Worm (Caenorhabditis elegans) whole organism, mixed stage, embryonic: ENCODE results near the gene R04B5.5.

Experiments
- M03D4.4 ChIP-seq: sonication (generic microtip); optimal IDR thresholded peaks from 2 replicates; lab custom pipeline; 2017; ENCODE audit warnings: mild to moderate bottlenecking, missing genetic modification characterization, missing compliant biosample characterization
- bed-3 ChIP-seq: fragments of 200-800 bp; sonication (Bioruptor generic); optimal IDR thresholded peaks from 3 replicates; lab custom pipeline; 2018; ENCODE audit warnings: mild to moderate bottlenecking, missing genetic modification characterization, moderate library complexity, missing compliant biosample characterization
- blmp-1 ChIP-seq: fragments of 150-350 bp; optimal IDR thresholded peaks from 2 replicates; lab custom pipeline; 2014; ENCODE audit warnings: missing biosample characterization, missing genetic modification characterization
- ceh-39 ChIP-seq: fragments of 150-350 bp; optimal IDR thresholded peaks from 2 replicates; lab custom pipeline; 2014; ENCODE audit warnings: missing biosample characterization, missing genetic modification characterization
- ceh-43 ChIP-seq: fragments of 200-800 bp; sonication (Bioruptor generic); optimal IDR thresholded peaks from 2 replicates; lab custom pipeline; 2018; ENCODE audit warnings: mild to moderate bottlenecking, missing genetic modification characterization, moderate library complexity, missing compliant biosample characterization
- ceh-83 ChIP-seq: fragments of 200-800 bp; sonication (Bioruptor generic); optimal IDR thresholded peaks from 2 replicates; lab custom pipeline; 2018; ENCODE audit warnings: mild to moderate bottlenecking, missing genetic modification characterization, missing compliant biosample characterization
- cnd-1 ChIP-seq: fragments of 200-800 bp; sonication (Bioruptor generic); optimal IDR thresholded peaks from 2 replicates; lab custom pipeline; 2018; ENCODE audit warnings: mild to moderate bottlenecking, missing genetic modification characterization, missing compliant biosample characterization
- drap-1 ChIP-seq: fragments of 200-800 bp; sonication (Bioruptor generic); optimal IDR thresholded peaks from 3 replicates; lab custom pipeline; 2018; ENCODE audit warnings: mild to moderate bottlenecking, missing genetic modification characterization, missing compliant biosample characterization
- elt-1 ChIP-seq: sonication (generic microtip); optimal IDR thresholded peaks from 2 replicates; lab custom pipeline; 2017; ENCODE audit warnings: missing genetic modification characterization, mild to moderate bottlenecking, missing compliant biosample characterization, antibody characterized with exemption, moderate library complexity, borderline replicate concordance; ENCODE audit not compliant: insufficient read depth
- flh-1 ChIP-seq: fragments of 200-800 bp; sonication (Bioruptor generic); optimal IDR thresholded peaks from 2 replicates; lab custom pipeline; 2018; ENCODE audit warnings: mild to moderate bottlenecking, missing genetic modification characterization, moderate library complexity, missing compliant biosample characterization
- ham-2 ChIP-seq: fragments of 200-800 bp; sonication (Bioruptor generic); optimal IDR thresholded peaks from 2 replicates; lab custom pipeline; 2018; ENCODE audit warnings: mild to moderate bottlenecking, missing genetic modification characterization, missing compliant biosample characterization
- hlh-1 ChIP-seq: fragments of 150-350 bp; optimal IDR thresholded peaks from 2 replicates; lab custom pipeline; 2014; ENCODE audit warnings: missing biosample characterization, missing genetic modification reagents, missing genetic modification characterization
- lin-13 ChIP-seq: fragments of 150-350 bp; optimal IDR thresholded peaks from 2 replicates; lab custom pipeline; 2014; ENCODE audit warnings: missing biosample characterization, missing genetic modification characterization
- lin-32 ChIP-seq: fragments of 200-800 bp; sonication (Bioruptor generic); optimal IDR thresholded peaks from 2 replicates; lab custom pipeline; 2018; ENCODE audit warnings: mild to moderate bottlenecking, missing genetic modification characterization, missing compliant biosample characterization
- lsy-2 ChIP-seq: fragments of 150-350 bp; optimal IDR thresholded peaks from 2 replicates; lab custom pipeline; 2014; ENCODE audit warnings: missing biosample characterization, missing genetic modification characterization
- mab-5 ChIP-seq: fragments of 150-350 bp; optimal IDR thresholded peaks from 2 replicates; lab custom pipeline; 2014; ENCODE audit warnings: missing biosample characterization, missing genetic modification characterization
- mep-1 ChIP-seq: fragments of 150-350 bp; optimal IDR thresholded peaks from 2 replicates; lab custom pipeline; 2017; ENCODE audit warnings: missing biosample characterization, missing genetic modification reagents, missing genetic modification characterization, inconsistent platforms
- nhr-12 ChIP-seq: fragments of 150-350 bp; optimal IDR thresholded peaks from 2 replicates; lab custom pipeline; 2014; ENCODE audit warnings: missing biosample characterization, missing genetic modification characterization
- nhr-2 ChIP-seq: fragments of 150-350 bp; optimal IDR thresholded peaks from 2 replicates; lab custom pipeline; 2014; ENCODE audit warnings: missing biosample characterization, missing genetic modification characterization
- nhr-237 ChIP-seq: fragments of 150-350 bp; optimal IDR thresholded peaks from 2 replicates; lab custom pipeline; 2014; ENCODE audit warnings: missing biosample characterization, missing genetic modification characterization
- nhr-28 ChIP-seq: fragments of 150-350 bp; optimal IDR thresholded peaks from 2 replicates; lab custom pipeline; 2014; ENCODE audit warnings: missing biosample characterization, missing genetic modification characterization
- nhr-76 ChIP-seq: sonication (generic microtip); optimal IDR thresholded peaks from 2 replicates; lab custom pipeline; 2017; ENCODE audit warnings: missing biosample characterization, missing genetic modification characterization
- pha-4 ChIP-seq: fragments of 150-350 bp; optimal IDR thresholded peaks from 2 replicates; lab custom pipeline; 2018; ENCODE audit warnings: missing biosample characterization, missing genetic modification reagents, missing genetic modification characterization
- sem-2 ChIP-seq: fragments of 200-800 bp; sonication (Bioruptor generic); optimal IDR thresholded peaks from 2 replicates; lab custom pipeline; 2018; ENCODE audit warnings: mild to moderate bottlenecking, missing genetic modification characterization, missing compliant biosample characterization
- snpc-4 ChIP-seq: fragments of 150-350 bp; optimal IDR thresholded peaks from 2 replicates; lab custom pipeline; 2014; ENCODE audit warnings: missing biosample characterization, missing genetic modification characterization
- sptf-1 ChIP-seq: sonication (generic microtip); optimal IDR thresholded peaks from 2 replicates; lab custom pipeline; 2017; ENCODE audit warnings: mild to moderate bottlenecking, missing genetic modification characterization, moderate library complexity, missing compliant biosample characterization
- tbx-8 ChIP-seq: fragments of 200-800 bp; sonication (Bioruptor generic); optimal IDR thresholded peaks from 2 replicates; lab custom pipeline; 2018; ENCODE audit warnings: mild to moderate bottlenecking, missing genetic modification characterization, moderate library complexity, missing compliant biosample characterization
- unc-120 ChIP-seq: sonication (generic microtip); optimal IDR thresholded peaks from 2 replicates; lab custom pipeline; 2017; ENCODE audit warnings: missing genetic modification characterization, missing compliant biosample characterization; ENCODE audit not compliant: poor library complexity, severe bottlenecking
- unc-39 ChIP-seq: fragments of 150-350 bp; optimal IDR thresholded peaks from 2 replicates; lab custom pipeline; 2014; ENCODE audit warnings: missing biosample characterization, missing genetic modification characterization
- unc-62 ChIP-seq: fragments of 150-350 bp; optimal IDR thresholded peaks from 2 replicates; lab custom pipeline; 2014; ENCODE audit warnings: missing biosample characterization, missing genetic modification reagents, missing genetic modification characterization
- zip-8 ChIP-seq: fragments of 150-350 bp; optimal IDR thresholded peaks from 2 replicates; lab custom pipeline; 2014; ENCODE audit warnings: missing biosample characterization, missing genetic modification characterization
- ztf-11 ChIP-seq: fragments of 150-350 bp; optimal IDR thresholded peaks from 2 replicates; lab custom pipeline; 2014; ENCODE audit warnings: missing biosample characterization, missing genetic modification characterization

R04B5.5 gene

ce11 chrV:10122670-10123069, 35.4 kb downstream of the R04B5.5 start, which contains the start of gene srxa-19:
TSS of gene srxa-19 (minus strand) at chrV:10122770.
- TF ChIP-seq nhr-237 (tag; lab: Kevin White, UChicago) (no peak), ceh-83 (GFP tag; lab: Kevin White, UChicago) (no peak), ztf-11 (tag; lab: Kevin White, UChicago) (no peak), lin-13 (no peak), ham-2 (GFP tag; lab: Kevin White, UChicago) (no peak), bed-3 (GFP tag; lab: Kevin White, UChicago) (no peak), unc-39 (tag; lab: Kevin White, UChicago) (no peak), mab-5 (tag; lab: Kevin White, UChicago) (no peak), nhr-28 (no peak), nhr-12 (no peak), lin-32 (GFP tag; lab: Kevin White, UChicago) (no peak), M03D4.4 (tag; lab: Kevin White, UChicago) (no peak), cnd-1 (tag; lab: Kevin White, UChicago) (no peak), sem-2 (GFP tag; lab: Kevin White, UChicago) (no peak), hlh-1 (tag; lab: Kevin White, UChicago) (no peak), mep-1 (tag; lab: Kevin White, UChicago) (no peak), unc-62 (GFP tag; lab: Kevin White, UChicago) (no peak), elt-1 (tag; lab: Kevin White, UChicago) (no peak), pha-4 (tag; lab: Kevin White, UChicago) (no peak)
- TF ChIP-seq, all 35 proteins: peak for 0

ce11 chrV:10123324-10123723, 36.0 kb downstream of the R04B5.5 start, which contains the start of gene C08B6.6:
TSS of gene C08B6.6 (plus strand) at chrV:10123624.
- no peak for TF ChIP-seq ceh-39 (tag; lab: Kevin White, UChicago)
- TF ChIP-seq, all 35 proteins: peak for 0

ce11 chrV:10124799-10125548, 37.7 kb downstream of the R04B5.5 start, which contains the start of gene C08B6.10:
TSS of gene C08B6.10 (plus strand) at chrV:10125498.
- TF ChIP-seq nhr-12 (no peak), cnd-1 (tag; lab: Kevin White, UChicago) (no peak), nhr-2 (no peak), zip-8 (tag; lab: Kevin White, UChicago) (no peak), unc-39 (tag; lab: Kevin White, UChicago) (no peak), lin-32 (GFP tag; lab: Kevin White, UChicago) (no peak), nhr-76 (tag; lab: Kevin White, UChicago) (no peak), nhr-28 (no peak), ceh-43 (no peak), blmp-1 (tag; lab: Kevin White, UChicago) (no peak), unc-120 (tag; lab: Kevin White, UChicago) (no peak), tbx-8 (no peak), snpc-4 (no peak), lin-13 (no peak), pha-4 (tag; lab: Kevin White, UChicago) (no peak), ztf-11 (tag; lab: Kevin White, UChicago) (no peak), flh-1 (GFP tag; lab: Kevin White, UChicago) (no peak), drap-1 (GFP tag; lab: Kevin White, UChicago) (no peak), hlh-1 (tag; lab: Kevin White, UChicago) (no peak)

ce11 chrV:10130195-10130594, 42.9 kb downstream of the R04B5.5 start, which contains the start of gene aos-1:
TSS of gene aos-1 (minus strand) at chrV:10130295.
- TF ChIP-seq nhr-28 (no peak), mep-1 (tag; lab: Kevin White, UChicago) (no peak), lsy-2 (tag; lab: Kevin White, UChicago) (no peak), nhr-76 (tag; lab: Kevin White, UChicago) (no peak), elt-1 (tag; lab: Kevin White, UChicago) (no peak), nhr-12 (no peak), sptf-1 (no peak), flh-1 (GFP tag; lab: Kevin White, UChicago) (no peak), unc-62 (GFP tag; lab: Kevin White, UChicago) (no peak), hlh-1 (tag; lab: Kevin White, UChicago) (no peak)
